Worm (Caenorhabditis elegans): ENCODE data around the gene trpp-12.

Gene trpp-12

ce11 chrX:2446185-2446584, 36.7 kb downstream of the trpp-12 start:
- TF ChIP-seq ztf-11 (tag; optimal IDR thresholded peaks at IDR 0.05), result no peak
- no peak for TF ChIP-seq mls-2 (tag; optimal IDR thresholded peaks at IDR 0.05)
- TF ChIP-seq zip-8 (tag; optimal IDR thresholded peaks at IDR 0.05), result no peak
- no peak for TF ChIP-seq bed-3 (GFP tag; optimal IDR thresholded peaks at IDR 0.05)
- TF ChIP-seq nhr-2 (tag; optimal IDR thresholded peaks at IDR 0.05), result no peak
- no peak for TF ChIP-seq mab-5 (tag; optimal IDR thresholded peaks at IDR 0.05)
- no peak for TF ChIP-seq ceh-43 (GFP tag; optimal IDR thresholded peaks at IDR 0.05)
- no peak for TF ChIP-seq ces-1 (GFP tag; optimal IDR thresholded peaks at IDR 0.05)

- TF ChIP-seq unc-39 (tag; optimal IDR thresholded peaks at IDR 0.05), result no peak
- no peak for TF ChIP-seq lin-32 (GFP tag; optimal IDR thresholded peaks at IDR 0.05)
- TF ChIP-seq ham-2 (GFP tag; optimal IDR thresholded peaks at IDR 0.05), result no peak
Measured at ce11 chrX:2447214-2447613, 37.7 kb downstream of the trpp-12 start.

- TF ChIP-seq nhr-2 (tag; optimal IDR thresholded peaks at IDR 0.05) (no peak), ces-1 (GFP tag; optimal IDR thresholded peaks at IDR 0.05) (peak; percentile 42)
Measured at ce11 chrX:2450994-2451393, 41.5 kb downstream of the trpp-12 start.

ce11 chrX:2452297-2452696, 42.8 kb downstream of the trpp-12 start:
- no peak for TF ChIP-seq ham-2 (GFP tag; optimal IDR thresholded peaks at IDR 0.05)
- TF ChIP-seq ceh-83 (GFP tag; optimal IDR thresholded peaks at IDR 0.05), result no peak
- TF ChIP-seq elt-3 (tag; optimal IDR thresholded peaks at IDR 0.05), result no peak
- no peak for TF ChIP-seq nhr-76 (tag; optimal IDR thresholded peaks at IDR 0.05)
- TF ChIP-seq hlh-1 (tag; optimal IDR thresholded peaks at IDR 0.05), result peak; percentile 98
- peak; percentile 54 for TF ChIP-seq unc-62 (GFP tag; optimal IDR thresholded peaks at IDR 0.05)
- no peak for TF ChIP-seq snpc-4 (tag; optimal IDR thresholded peaks at IDR 0.05)
- no peak for TF ChIP-seq drap-1 (GFP tag; optimal IDR thresholded peaks at IDR 0.05)
- TF ChIP-seq nhr-237 (tag; optimal IDR thresholded peaks at IDR 0.05), result no peak
- no peak for TF ChIP-seq ceh-39 (tag; optimal IDR thresholded peaks at IDR 0.05)
- no peak for TF ChIP-seq elt-1 (tag; optimal IDR thresholded peaks at IDR 0.05; ENCODE audit: borderline replicate concordance, insufficient read depth)
- TF ChIP-seq unc-120 (tag; optimal IDR thresholded peaks at IDR 0.05; ENCODE audit: poor library complexity, severe bottlenecking), result peak; percentile 11
- TF ChIP-seq unc-39 (tag; optimal IDR thresholded peaks at IDR 0.05), result no peak
- TF ChIP-seq mep-1 (tag; optimal IDR thresholded peaks at IDR 0.05), result no peak
- TF ChIP-seq ces-1 (GFP tag; optimal IDR thresholded peaks at IDR 0.05), result no peak
- TF ChIP-seq ztf-11 (tag; optimal IDR thresholded peaks at IDR 0.05), result no peak
- no peak for TF ChIP-seq lin-32 (GFP tag; optimal IDR thresholded peaks at IDR 0.05)
- no peak for TF ChIP-seq sptf-1 (tag; optimal IDR thresholded peaks at IDR 0.05)

ce11 chrX:2452716-2453115, 43.2 kb downstream of the trpp-12 start:
- TF ChIP-seq ceh-39 (tag; optimal IDR thresholded peaks at IDR 0.05), result peak; percentile 72
- TF ChIP-seq nhr-2 (tag; optimal IDR thresholded peaks at IDR 0.05), result peak; percentile 76
- TF ChIP-seq cnd-1 (tag; optimal IDR thresholded peaks at IDR 0.05), result peak; percentile 47
- peak; percentile 17 for TF ChIP-seq mls-2 (tag; optimal IDR thresholded peaks at IDR 0.05)
- no peak for TF ChIP-seq unc-39 (tag; optimal IDR thresholded peaks at IDR 0.05)
- peak; percentile 27 for TF ChIP-seq lin-32 (GFP tag; optimal IDR thresholded peaks at IDR 0.05)
- TF ChIP-seq pha-4 (tag; optimal IDR thresholded peaks at IDR 0.05), result no peak

ce11 chrX:2454914-2455313, 45.4 kb downstream of the trpp-12 start:
- TF ChIP-seq M03D4.4 (tag; optimal IDR thresholded peaks at IDR 0.05) (no peak), ces-1 (GFP tag; optimal IDR thresholded peaks at IDR 0.05) (peak; percentile 91)

- TF ChIP-seq blmp-1 (tag; optimal IDR thresholded peaks at IDR 0.05) (no peak), unc-120 (tag; optimal IDR thresholded peaks at IDR 0.05; ENCODE audit: poor library complexity, severe bottlenecking) (no peak), elt-3 (tag; optimal IDR thresholded peaks at IDR 0.05) (no peak), sem-2 (GFP tag; optimal IDR thresholded peaks at IDR 0.05) (no peak), M03D4.4 (tag; optimal IDR thresholded peaks at IDR 0.05) (no peak), elt-1 (tag; optimal IDR thresholded peaks at IDR 0.05; ENCODE audit: borderline replicate concordance, insufficient read depth) (no peak), zip-8 (tag; optimal IDR thresholded peaks at IDR 0.05) (no peak), mab-5 (tag; optimal IDR thresholded peaks at IDR 0.05) (no peak), snpc-4 (tag; optimal IDR thresholded peaks at IDR 0.05) (no peak), mep-1 (tag; optimal IDR thresholded peaks at IDR 0.05) (no peak), mls-2 (tag; optimal IDR thresholded peaks at IDR 0.05) (no peak)
Measured at ce11 chrX:2456141-2456540, 46.6 kb downstream of the trpp-12 start.

Data from whole organism, mixed stage, embryonic.